Fruit fly (Drosophila melanogaster) whole organism, wandering third instar larva: Measurements from ENCODE around the gene CG5126.

Experiments
- CG32264 ChIP-seq: fragments of 200-800 bp; sonication (Bioruptor generic); optimal IDR thresholded peaks from 2 replicates; lab custom pipeline; 2016; ENCODE audit warnings: missing biosample characterization, missing genetic modification characterization
- br ChIP-seq: fragments of 200-800 bp; sonication (Bioruptor generic); optimal IDR thresholded peaks from 2 replicates; lab custom pipeline; 2016; ENCODE audit warnings: missing biosample characterization, missing genetic modification characterization
- dl ChIP-seq, 2 experiments: fragments of 175-275, 200-275 bp in 1 of 2; fragments of 200-275 bp in 1 of 2; sonication (Bioruptor generic); optimal IDR thresholded peaks; lab custom pipeline; 2018; ENCODE audit warnings: mild to moderate bottlenecking in 2 of 2, missing biosample characterization in 2 of 2, missing genetic modification characterization in 2 of 2, moderate library complexity in 2 of 2; ENCODE audit not compliant: partially characterized antibody in 2 of 2, insufficient read depth in 1 of 2
- ey ChIP-seq: fragments of 200-800 bp; sonication (Bioruptor generic); optimal IDR thresholded peaks from 2 replicates; lab custom pipeline; 2016; ENCODE audit warnings: missing biosample characterization, missing genetic modification characterization
- h ChIP-seq: fragments of 200-800 bp; sonication (Bioruptor generic); optimal IDR thresholded peaks from 3 replicates; lab custom pipeline; 2016; ENCODE audit warnings: missing biosample characterization, mild to moderate bottlenecking, missing genetic modification characterization
- psq ChIP-seq: fragments of 200-800 bp; sonication (Bioruptor generic); optimal IDR thresholded peaks from 3 replicates; lab custom pipeline; 2017; ENCODE audit warnings: missing biosample characterization, mild to moderate bottlenecking, missing genetic modification characterization, moderate library complexity
- tai ChIP-seq: sonication (Bioruptor generic); optimal IDR thresholded peaks from 2 replicates; lab custom pipeline; 2016; ENCODE audit warnings: missing biosample characterization, missing genetic modification characterization

- TF ChIP-seq tai (GFP tag; lab: Kevin White, UChicago) (no peak), CG32264 (GFP tag; lab: Kevin White, UChicago) (no peak), psq (GFP tag; lab: Kevin White, UChicago) (no peak), br (GFP tag; lab: Kevin White, UChicago) (no peak), h (GFP tag; lab: Kevin White, UChicago) (no peak), ey (GFP tag; lab: Kevin White, UChicago) (no peak), dl (GFP tag; optimal IDR thresholded peaks at IDR 0.05; lab: Kevin White, UChicago; ENCODE audit: insufficient read depth in 1 of 2, partially characterized antibody in 2 of 2) (no peak)
Measured at dm6 chr2L:1218475-1218874, 34.7 kb upstream of the CG5126 start.
